Worm (Caenorhabditis elegans) whole organism, midembryonic: ENCODE data around the gene str-253.

Source experiments
- T22C8.4 ChIP-seq: fragments of 200-800 bp; sonication (Bioruptor generic); IDR thresholded peaks from 2 replicates; pipeline ENCODE4 v1.3.6; 2022; ENCODE audit warnings: missing genetic modification characterization, missing compliant biosample characterization
- cog-1 ChIP-seq: sonication (generic microtip); optimal IDR thresholded peaks from 2 replicates; lab custom pipeline; 2016; ENCODE audit warnings: missing genetic modification characterization, missing compliant biosample characterization
- flt-1 ChIP-seq: fragments of 200-800 bp; sonication (Bioruptor generic); IDR thresholded peaks from 2 replicates; pipeline ENCODE4 v1.3.6; 2022; ENCODE audit warnings: missing genetic modification characterization, missing compliant biosample characterization
- klf-2 ChIP-seq: fragments of 200-800 bp; sonication (Bioruptor generic); conservative IDR thresholded peaks from 2 replicates; pipeline ENCODE4 v1.3.6; 2022; ENCODE audit warnings: missing genetic modification reagents, missing genetic modification characterization, missing compliant biosample characterization
- med-1 ChIP-seq: sonication (generic microtip); optimal IDR thresholded peaks from 2 replicates; lab custom pipeline; 2017; ENCODE audit warnings: missing genetic modification characterization, mild to moderate bottlenecking, missing compliant biosample characterization, antibody characterized with exemption, missing genetic modification reagents; ENCODE audit not compliant: insufficient read depth
- ref-1 ChIP-seq: fragments of 200-800 bp; sonication (Bioruptor generic); conservative IDR thresholded peaks from 2 replicates; pipeline ENCODE4 v1.3.6; 2022; ENCODE audit warnings: missing genetic modification reagents, missing genetic modification characterization, missing compliant biosample characterization
- tab-1 ChIP-seq: fragments of 200-800 bp; sonication (Bioruptor generic); IDR thresholded peaks from 2 replicates; pipeline ENCODE4 v1.3.6; 2022; ENCODE audit warnings: missing genetic modification characterization, missing compliant biosample characterization
- ztf-23 ChIP-seq: fragments of 200-800 bp; sonication (Bioruptor generic); IDR thresholded peaks from 2 replicates; pipeline ENCODE4 v1.3.6; 2022; ENCODE audit warnings: missing genetic modification reagents, missing genetic modification characterization, missing compliant biosample characterization
- ztf-29 ChIP-seq: fragments of 200-800 bp; sonication (Bioruptor generic); IDR thresholded peaks from 2 replicates; pipeline ENCODE4 v1.3.6; 2022; ENCODE audit warnings: missing genetic modification reagents, missing genetic modification characterization, missing compliant biosample characterization

str-253 gene

DNA sequence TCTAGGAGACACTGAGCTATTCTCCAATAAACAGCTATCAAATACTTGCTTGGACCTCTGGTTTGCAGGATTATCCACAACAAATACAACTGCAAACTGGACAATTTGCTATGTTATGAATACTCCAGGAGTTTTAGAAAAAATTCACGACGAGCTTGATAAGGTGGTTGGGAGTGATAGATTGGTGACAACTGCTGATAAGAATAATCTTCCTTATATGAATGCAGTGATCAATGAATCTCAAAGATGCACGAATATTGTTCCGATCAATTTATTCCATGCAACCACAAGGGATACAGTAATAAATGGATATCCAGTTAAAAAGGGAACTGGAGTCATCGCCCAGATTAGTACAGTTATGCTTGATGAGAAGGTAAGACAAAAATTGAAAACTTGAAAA, 2.6 kb downstream of the str-253 start:
- no peak for TF ChIP-seq flt-1 (GFP tag; lab: Robert Waterston, UW)
- no peak for TF ChIP-seq ztf-29 (GFP tag; lab: Robert Waterston, UW)
- TF ChIP-seq med-1: no peak
- no peak for TF ChIP-seq tab-1 (GFP tag; lab: Robert Waterston, UW)
- no peak for TF ChIP-seq T22C8.4 (GFP tag; lab: Robert Waterston, UW)
- no peak for TF ChIP-seq cog-1
- TF ChIP-seq ref-1 (GFP tag; lab: Robert Waterston, UW): no peak
- TF ChIP-seq klf-2 (GFP tag; lab: Robert Waterston, UW): no peak
- no peak for TF ChIP-seq ztf-23 (GFP tag; lab: Robert Waterston, UW)

DNA sequence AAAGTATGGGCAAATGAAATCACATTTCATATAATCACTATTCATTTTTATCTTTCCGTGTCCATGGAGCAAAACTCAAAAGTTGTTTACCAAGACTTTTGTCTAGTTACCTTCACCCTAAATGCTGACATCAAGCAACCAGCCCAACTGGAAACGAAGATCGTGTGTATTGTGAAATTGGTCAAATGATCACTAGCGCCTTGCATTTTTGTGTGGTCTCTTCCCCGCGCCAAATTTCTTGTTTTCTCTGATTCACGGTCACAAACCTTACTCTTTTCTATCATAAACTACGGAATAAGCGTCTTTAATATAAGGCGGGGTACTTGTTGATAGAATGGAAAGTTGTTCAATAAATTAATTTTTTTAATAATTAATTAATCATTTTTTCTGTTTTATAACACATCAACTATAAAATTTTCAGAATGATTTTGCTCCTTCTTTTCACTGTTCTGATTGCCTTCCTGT, 4.2 kb downstream of the str-253 start, which contains the start of gene cyp-33C7:
Gene cyp-33C7, plus strand, starts transcription at position 415 of the 465 bp plus-strand sequence.
- TF ChIP-seq ztf-29 (GFP tag; lab: Robert Waterston, UW) (no peak), klf-2 (GFP tag; lab: Robert Waterston, UW) (no peak), flt-1 (GFP tag; lab: Robert Waterston, UW) (no peak), T22C8.4 (GFP tag; lab: Robert Waterston, UW) (no peak), ref-1 (GFP tag; lab: Robert Waterston, UW) (no peak), med-1 (no peak), cog-1 (no peak), tab-1 (GFP tag; lab: Robert Waterston, UW) (no peak), ztf-23 (GFP tag; lab: Robert Waterston, UW) (no peak)

DNA sequence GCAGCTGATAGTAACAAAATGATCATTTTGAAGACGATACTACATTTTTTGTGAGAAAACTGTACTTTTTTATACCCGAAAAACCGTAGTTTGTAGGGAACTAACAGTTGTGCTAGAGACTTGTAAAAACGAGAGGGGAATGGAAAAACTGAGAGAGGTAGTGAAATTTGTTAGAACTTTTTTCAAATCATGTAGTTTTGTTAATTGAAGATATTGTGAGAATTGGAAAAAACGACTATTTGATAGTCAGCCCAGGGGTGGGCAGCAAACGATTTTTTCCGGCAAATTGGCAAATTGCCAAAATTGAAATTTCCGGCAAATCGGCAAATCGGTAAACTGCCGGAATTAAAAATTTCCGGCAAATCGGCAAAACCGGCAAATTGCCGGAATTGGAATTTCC, 5.1 kb downstream of the str-253 start, which contains the start of gene cyp-33C6:
Gene cyp-33C6, minus strand, starts transcription at position 101 of the 400 bp plus-strand sequence.
- no peak for TF ChIP-seq ztf-23 (GFP tag; lab: Robert Waterston, UW)
- TF ChIP-seq cog-1: no peak
- no peak for TF ChIP-seq tab-1 (GFP tag; lab: Robert Waterston, UW)
- TF ChIP-seq ztf-29 (GFP tag; lab: Robert Waterston, UW): no peak
- no peak for TF ChIP-seq ref-1 (GFP tag; lab: Robert Waterston, UW)
- TF ChIP-seq T22C8.4 (GFP tag; lab: Robert Waterston, UW): no peak
- no peak for TF ChIP-seq flt-1 (GFP tag; lab: Robert Waterston, UW)

DNA sequence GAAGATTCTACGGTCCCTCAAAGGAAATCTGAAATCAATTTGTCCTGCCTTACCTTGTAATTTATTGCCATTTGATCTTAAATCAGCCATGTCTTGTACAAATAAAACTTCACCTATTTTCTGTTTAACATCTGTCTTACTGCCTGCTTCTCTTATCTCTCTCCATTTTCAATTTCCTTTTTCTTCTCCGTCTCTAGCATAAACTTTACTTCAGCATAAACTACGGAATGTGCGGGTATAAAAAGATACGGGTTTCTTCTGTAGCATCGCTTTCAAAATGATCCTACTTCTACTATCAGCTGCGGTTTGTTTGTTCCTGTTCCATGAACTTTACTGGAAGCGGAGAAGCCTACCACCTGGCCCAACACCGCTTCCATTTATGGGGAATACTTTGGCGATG, 9.7 kb downstream of the str-253 start, which contains the start of gene cyp-33C5:
Gene cyp-33C5, plus strand, starts transcription at position 254 of the 400 bp plus-strand sequence.
- TF ChIP-seq ztf-23 (GFP tag; lab: Robert Waterston, UW): no peak
- TF ChIP-seq med-1: no peak

DNA sequence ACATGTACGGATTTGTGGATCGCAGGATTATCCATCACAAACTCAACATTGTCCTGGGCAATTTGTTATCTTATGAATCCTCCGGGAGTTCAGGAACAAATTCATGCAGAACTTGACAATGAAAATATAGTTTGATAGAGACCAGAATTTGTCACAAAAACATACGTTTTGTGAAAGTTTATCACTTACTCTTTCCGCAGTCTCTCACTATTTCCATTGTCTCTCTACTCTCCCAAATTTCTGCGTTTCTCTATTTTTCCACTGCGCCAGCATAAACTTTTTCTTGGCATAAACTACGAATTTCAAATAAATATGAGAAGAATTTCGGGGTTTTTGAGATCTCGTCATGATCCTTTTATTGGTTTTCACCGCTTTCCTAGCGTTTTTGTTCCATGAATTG, 11.8 kb downstream of the str-253 start, which contains the start of gene cyp-33C3:
Gene cyp-33C3, plus strand, starts transcription at position 149 of the 400 bp plus-strand sequence.
- TF ChIP-seq klf-2 (GFP tag; lab: Robert Waterston, UW): no peak
- no peak for TF ChIP-seq ref-1 (GFP tag; lab: Robert Waterston, UW)
- TF ChIP-seq T22C8.4 (GFP tag; lab: Robert Waterston, UW): no peak
- no peak for TF ChIP-seq ztf-29 (GFP tag; lab: Robert Waterston, UW)
- TF ChIP-seq ztf-23 (GFP tag; lab: Robert Waterston, UW): no peak
- no peak for TF ChIP-seq tab-1 (GFP tag; lab: Robert Waterston, UW)
- no peak for TF ChIP-seq med-1
- no peak for TF ChIP-seq flt-1 (GFP tag; lab: Robert Waterston, UW)
- TF ChIP-seq cog-1: no peak

DNA sequence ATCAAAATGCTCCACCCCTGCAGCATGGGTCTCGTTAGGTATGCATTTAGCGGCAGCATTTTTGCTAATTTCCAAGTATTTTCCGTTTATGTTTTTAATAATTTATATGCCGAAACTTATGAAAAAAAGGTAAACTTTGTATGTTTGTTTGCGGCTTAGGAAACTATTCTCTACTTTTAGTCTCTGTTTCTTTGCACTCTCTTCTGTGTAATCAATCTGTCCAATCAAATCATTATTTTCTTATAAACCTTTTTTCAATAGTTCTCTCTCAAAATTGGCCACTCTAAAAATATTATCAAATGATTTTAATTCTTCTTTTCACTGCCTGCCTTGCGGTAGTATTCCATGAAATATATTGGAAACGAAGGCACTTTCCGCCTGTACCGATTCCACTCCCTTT, 16.4 kb downstream of the str-253 start:
- no peak for TF ChIP-seq med-1
- TF ChIP-seq ref-1 (GFP tag; lab: Robert Waterston, UW): no peak
- TF ChIP-seq flt-1 (GFP tag; lab: Robert Waterston, UW): no peak
- no peak for TF ChIP-seq klf-2 (GFP tag; lab: Robert Waterston, UW)
- TF ChIP-seq T22C8.4 (GFP tag; lab: Robert Waterston, UW): no peak
- no peak for TF ChIP-seq cog-1
- no peak for TF ChIP-seq ztf-29 (GFP tag; lab: Robert Waterston, UW)
- no peak for TF ChIP-seq tab-1 (GFP tag; lab: Robert Waterston, UW)
- TF ChIP-seq ztf-23 (GFP tag; lab: Robert Waterston, UW): no peak

DNA sequence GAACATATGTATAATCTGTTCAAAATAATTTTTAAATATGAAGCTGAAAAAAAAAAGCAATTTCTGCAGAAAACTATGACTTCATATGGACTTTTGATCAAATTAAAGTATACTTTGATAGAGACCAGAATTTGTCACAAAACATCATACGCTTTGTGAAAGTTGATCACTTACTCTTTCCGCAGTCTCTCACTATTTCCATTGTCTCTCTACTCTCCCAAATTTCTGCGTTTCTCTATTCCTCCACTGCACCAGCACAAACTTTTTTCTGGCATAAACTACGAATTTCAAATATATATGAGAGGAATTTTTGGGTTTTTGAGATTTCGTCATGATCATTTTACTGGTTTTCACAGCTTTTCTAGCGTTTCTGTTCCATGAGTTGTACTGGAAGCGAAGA, 18.6 kb downstream of the str-253 start, which contains the start of gene cyp-33C4:
Gene cyp-33C4, plus strand, starts transcription at position 293 of the 400 bp plus-strand sequence.
- no peak for TF ChIP-seq med-1
- TF ChIP-seq flt-1 (GFP tag; lab: Robert Waterston, UW): no peak
- no peak for TF ChIP-seq tab-1 (GFP tag; lab: Robert Waterston, UW)
- TF ChIP-seq klf-2 (GFP tag; lab: Robert Waterston, UW): no peak
- TF ChIP-seq cog-1: no peak
- no peak for TF ChIP-seq ztf-23 (GFP tag; lab: Robert Waterston, UW)
- TF ChIP-seq T22C8.4 (GFP tag; lab: Robert Waterston, UW): no peak
- no peak for TF ChIP-seq ztf-29 (GFP tag; lab: Robert Waterston, UW)
- TF ChIP-seq ref-1 (GFP tag; lab: Robert Waterston, UW): no peak

DNA sequence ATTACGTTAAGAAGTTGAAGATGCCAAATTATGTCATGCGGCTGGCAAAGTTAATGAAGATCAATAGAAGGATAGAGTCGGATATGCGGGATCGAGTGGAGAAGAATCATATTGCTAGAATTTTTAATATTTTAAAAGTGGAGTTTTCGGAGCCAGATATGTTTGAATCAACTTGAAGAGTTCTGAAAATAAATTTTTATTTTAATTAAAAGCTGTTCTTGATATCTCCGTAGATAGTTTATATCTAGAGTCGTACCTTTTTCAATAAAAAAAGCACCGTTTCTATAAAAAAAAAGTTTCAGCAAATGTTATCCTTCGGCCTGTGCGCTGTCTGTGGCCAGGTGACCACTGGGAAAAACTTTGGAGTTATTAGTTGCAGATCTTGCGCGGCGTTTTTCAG, 21.2 kb downstream of the str-253 start, which contains the start of gene nhr-96:
Gene nhr-96, plus strand, starts transcription at position 301 of the 400 bp plus-strand sequence.
- no peak for TF ChIP-seq ref-1 (GFP tag; lab: Robert Waterston, UW)
- TF ChIP-seq tab-1 (GFP tag; lab: Robert Waterston, UW): no peak
- TF ChIP-seq ztf-23 (GFP tag; lab: Robert Waterston, UW): no peak
- TF ChIP-seq ztf-29 (GFP tag; lab: Robert Waterston, UW): no peak
- TF ChIP-seq med-1: no peak
- TF ChIP-seq T22C8.4 (GFP tag; lab: Robert Waterston, UW): no peak

DNA sequence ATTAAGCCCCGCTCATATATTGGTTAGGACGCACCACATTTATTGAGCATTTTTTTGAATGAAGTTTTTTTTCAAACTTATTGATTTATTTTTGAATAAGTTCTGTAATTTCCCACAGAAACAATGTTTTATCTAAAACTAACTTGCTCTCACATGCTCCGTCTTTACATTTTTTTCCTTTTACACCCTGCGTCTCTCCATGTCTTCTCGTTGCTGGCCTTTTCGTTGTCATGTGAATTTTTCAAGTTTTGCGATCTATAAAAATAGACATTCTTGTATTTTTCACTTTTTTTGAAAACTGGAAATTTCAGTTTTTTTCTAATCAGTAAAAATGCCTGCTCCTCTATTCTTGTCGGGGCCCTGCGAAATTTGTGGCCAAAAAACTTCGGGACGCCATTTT, 23.5 kb downstream of the str-253 start, which contains the start of gene nhr-134:
Gene nhr-134, plus strand, starts transcription at position 312 of the 400 bp plus-strand sequence.
- no peak for TF ChIP-seq ztf-23 (GFP tag; lab: Robert Waterston, UW)
- no peak for TF ChIP-seq tab-1 (GFP tag; lab: Robert Waterston, UW)
- TF ChIP-seq ztf-29 (GFP tag; lab: Robert Waterston, UW): no peak
- no peak for TF ChIP-seq ref-1 (GFP tag; lab: Robert Waterston, UW)
- no peak for TF ChIP-seq cog-1
- TF ChIP-seq klf-2 (GFP tag; lab: Robert Waterston, UW): no peak
- no peak for TF ChIP-seq med-1
- TF ChIP-seq T22C8.4 (GFP tag; lab: Robert Waterston, UW): no peak
- TF ChIP-seq flt-1 (GFP tag; lab: Robert Waterston, UW): no peak
